Fruit fly (Drosophila melanogaster): ENCODE results near the gene CG7910.

The CG7910 gene

DNA sequence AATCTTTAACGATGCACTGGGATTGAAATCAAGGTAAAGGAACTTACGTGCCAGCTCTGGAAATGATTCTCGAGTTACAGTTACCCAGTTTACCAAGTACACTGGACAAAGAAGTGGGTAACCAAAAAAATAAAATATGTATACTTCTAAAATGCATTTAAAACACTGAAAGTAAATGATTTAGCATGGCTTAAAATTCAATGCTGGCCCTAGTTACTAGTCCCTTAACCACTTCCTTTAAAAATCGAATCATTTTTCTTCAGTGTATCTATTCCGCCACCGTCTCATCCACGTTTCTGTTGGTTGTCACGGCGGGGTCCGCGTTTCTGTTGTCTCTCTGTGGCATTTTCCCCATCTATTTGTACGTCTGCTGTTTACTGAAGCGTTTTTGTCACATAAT, 14.4 kb upstream of the CG7910 start (continued):
- TF ChIP-seq CG13296 (GFP tag; optimal IDR thresholded peaks at IDR 0.05) = peak; percentile 20
- TF ChIP-seq slbo (GFP tag; IDR thresholded peaks at IDR 0.05) = peak; percentile 59
- peak; percentile 73 for TF ChIP-seq CG18599 (GFP tag; optimal IDR thresholded peaks at IDR 0.05)
- TF ChIP-seq h (optimal IDR thresholded peaks at IDR 0.05) = no peak
- TF ChIP-seq CG15514 (GFP tag; optimal IDR thresholded peaks at IDR 0.05) = peak; percentile 42
- TF ChIP-seq CG9817 (tag; optimal IDR thresholded peaks at IDR 0.05) = peak; percentile 22
- no peak for TF ChIP-seq CG12942 (GFP tag; optimal IDR thresholded peaks at IDR 0.05)
- TF ChIP-seq sqz (GFP tag; optimal IDR thresholded peaks at IDR 0.05) = no peak
- TF ChIP-seq ase (GFP tag; IDR thresholded peaks at IDR 0.05) = no peak
- peak; percentile 49 for TF ChIP-seq Meics (GFP tag; optimal IDR thresholded peaks at IDR 0.05)
- peak; percentile 47 for TF ChIP-seq unpg (GFP tag; optimal IDR thresholded peaks at IDR 0.05)
- TF ChIP-seq lmd (GFP tag; IDR thresholded peaks at IDR 0.05) = peak; percentile 41
- peak; percentile 30 for TF ChIP-seq Fer3 (tag; optimal IDR thresholded peaks at IDR 0.05)
- TF ChIP-seq CG9727 (GFP tag; optimal IDR thresholded peaks at IDR 0.05) = peak; percentile 9
- no peak for TF ChIP-seq sd (tag; optimal IDR thresholded peaks at IDR 0.05)
- peak; percentile 23; the same call in 1 of the 3 replicates for TF ChIP-seq tgo (GFP tag; IDR thresholded peaks at IDR 0.05)
- TF ChIP-seq CG15011 (GFP tag; optimal IDR thresholded peaks at IDR 0.05) = no peak
- TF ChIP-seq z (GFP tag; IDR thresholded peaks at IDR 0.05) = no peak
- TF ChIP-seq CG7556 (GFP tag; optimal IDR thresholded peaks at IDR 0.05) = peak; percentile 34
- peak; percentile 18 to 20 for TF ChIP-seq dpn (GFP tag; optimal IDR thresholded peaks at IDR 0.05)
- peak; percentile 28; the same call in 1 of the 2 replicates for TF ChIP-seq CG14014 (GFP tag; IDR thresholded peaks at IDR 0.05)
- no peak for TF ChIP-seq CrebB (tag; optimal IDR thresholded peaks at IDR 0.05)
- TF ChIP-seq CG14667 (GFP tag; IDR thresholded peaks at IDR 0.05) = no peak
- TF ChIP-seq ara (GFP tag; IDR thresholded peaks at IDR 0.05) = peak; percentile 60
- TF ChIP-seq ind (GFP tag; optimal IDR thresholded peaks at IDR 0.05) = peak; percentile 39
- TF ChIP-seq CG11456 (GFP tag; IDR thresholded peaks at IDR 0.05) = 0 out of 3 replicates have a peak, but pooled peaks have one; percentile 59
- TF ChIP-seq CG2202 (tag; optimal IDR thresholded peaks at IDR 0.05) = no peak
- peak; percentile 2 for TF ChIP-seq az2 (GFP tag; optimal IDR thresholded peaks at IDR 0.05)
- peak; percentile 46; the same call in 1 of the 2 replicates for TF ChIP-seq stc (GFP tag; IDR thresholded peaks at IDR 0.05)
- TF ChIP-seq Ssrp (tag; optimal IDR thresholded peaks at IDR 0.05) = peak; percentile 23
- TF ChIP-seq CG14441 (GFP tag; IDR thresholded peaks at IDR 0.05) = 0 out of 2 replicates have a peak, but pooled peaks have one; percentile 13
- TF ChIP-seq Rfx (GFP tag; IDR thresholded peaks at IDR 0.05) = peak; percentile 48
- peak; percentile 28 for TF ChIP-seq CG30431 (GFP tag; optimal IDR thresholded peaks at IDR 0.05)
- TF ChIP-seq sisA (GFP tag; IDR thresholded peaks at IDR 0.05) = peak; percentile 50
- no peak for TF ChIP-seq Side (GFP tag; optimal IDR thresholded peaks at IDR 0.05)
- no peak for TF ChIP-seq CG42726 (GFP tag; IDR thresholded peaks at IDR 0.05; ENCODE audit: partially characterized antibody)
- no peak for TF ChIP-seq seq (GFP tag; IDR thresholded peaks at IDR 0.05)
- TF ChIP-seq nmo (GFP tag; optimal IDR thresholded peaks at IDR 0.05) = peak; percentile 40
- no peak for TF ChIP-seq CG9876 (GFP tag; optimal IDR thresholded peaks at IDR 0.05)
- TF ChIP-seq NFAT (GFP tag; IDR thresholded peaks at IDR 0.05) = no peak
- TF ChIP-seq CG9609 (GFP tag; optimal IDR thresholded peaks at IDR 0.05) = no peak
- peak; percentile 35 for TF ChIP-seq CG3281 (GFP tag; optimal IDR thresholded peaks at IDR 0.05)
- TF ChIP-seq Aef1 (GFP tag; IDR thresholded peaks at IDR 0.05) = peak; percentile 30; the same call in 2 of the 3 replicates
- TF ChIP-seq Ptx1 (GFP tag; IDR thresholded peaks at IDR 0.05) = 0 out of 2 replicates have a peak, but pooled peaks have one; percentile 46
- TF ChIP-seq CG12769 (tag; optimal IDR thresholded peaks at IDR 0.05) = peak; percentile 34
- TF ChIP-seq CG13424 (tag; optimal IDR thresholded peaks at IDR 0.05) = peak; percentile 9
- 0 out of 2 replicates have a peak, but pooled peaks have one; percentile 17 for TF ChIP-seq CG6689 (GFP tag; IDR thresholded peaks at IDR 0.05)
- no peak for TF ChIP-seq bab2 (GFP tag; optimal IDR thresholded peaks at IDR 0.05)
- peak; percentile 40 for TF ChIP-seq lilli (GFP tag; optimal IDR thresholded peaks at IDR 0.05)
- peak; percentile 31; the same call in 1 of the 2 replicates for TF ChIP-seq sob (GFP tag; IDR thresholded peaks at IDR 0.05)
- no peak for TF ChIP-seq CG10431 (GFP tag; optimal IDR thresholded peaks at IDR 0.05)
- TF ChIP-seq CG7745 (tag; optimal IDR thresholded peaks at IDR 0.05) = no peak
